Worm (Caenorhabditis elegans) whole organism, L3 larva: Measurements from ENCODE around the gene rga-9.

Experiments used
- R02D3.7 ChIP-seq: fragments of 150-350 bp; optimal IDR thresholded peaks from 2 replicates; lab custom pipeline; 2014; ENCODE audit warnings: missing biosample characterization, missing genetic modification characterization
- ZK546.5 ChIP-seq: sonication (generic microtip); optimal IDR thresholded peaks from 2 replicates; lab custom pipeline; 2017; ENCODE audit warnings: missing biosample characterization, missing genetic modification characterization
- aly-2 ChIP-seq: fragments of 150-350 bp; optimal IDR thresholded peaks from 2 replicates; lab custom pipeline; 2014; ENCODE audit warnings: missing biosample characterization, missing genetic modification characterization
- ama-1 ChIP-seq: fragments of 150-350 bp; optimal IDR thresholded peaks from 2 replicates; lab custom pipeline; 2018
- ceh-16 ChIP-seq: sonication (generic microtip); optimal IDR thresholded peaks from 2 replicates; lab custom pipeline; 2017; ENCODE audit warnings: missing biosample characterization, missing genetic modification characterization
- ceh-28 ChIP-seq: fragments of 150-350 bp; optimal IDR thresholded peaks from 2 replicates; lab custom pipeline; 2014; ENCODE audit warnings: missing biosample characterization, missing genetic modification reagents, missing genetic modification characterization
- ceh-82 ChIP-seq: fragments of 150-350 bp; optimal IDR thresholded peaks from 2 replicates; lab custom pipeline; 2014; ENCODE audit warnings: missing biosample characterization, missing genetic modification characterization
- ceh-9 ChIP-seq: sonication (generic microtip); optimal IDR thresholded peaks from 2 replicates; lab custom pipeline; 2018; ENCODE audit warnings: missing biosample characterization, missing genetic modification characterization
- egl-27 ChIP-seq: sonication (generic microtip); optimal IDR thresholded peaks from 4 replicates; lab custom pipeline; 2017; ENCODE audit warnings: missing biosample characterization, missing genetic modification reagents, missing genetic modification characterization
- egl-5 ChIP-seq: fragments of 150-350 bp; optimal IDR thresholded peaks from 2 replicates; lab custom pipeline; 2017; ENCODE audit warnings: missing biosample characterization, missing genetic modification reagents, missing genetic modification characterization, inconsistent platforms
- elt-1 ChIP-seq: fragments of 150-350 bp; optimal IDR thresholded peaks from 2 replicates; lab custom pipeline; 2014; ENCODE audit warnings: missing biosample characterization, missing genetic modification characterization
- elt-2 ChIP-seq: sonication (generic microtip); optimal IDR thresholded peaks from 2 replicates; lab custom pipeline; 2016; ENCODE audit warnings: missing genetic modification reagents, mild to moderate bottlenecking, missing genetic modification characterization, missing compliant biosample characterization
- elt-3 ChIP-seq, 3 experiments: fragments of 150-350 bp in 1 of 3; sonication (generic microtip) in 2 of 3; optimal IDR thresholded peaks; 2 replicates in 2 of 3; 4 replicates in 1 of 3; lab custom pipeline; 2014 to 2017; ENCODE audit warnings: missing biosample characterization in 3 of 3, missing genetic modification characterization in 3 of 3
- eor-1 ChIP-seq, 2 experiments: fragments of 150-350 bp; optimal IDR thresholded peaks; 2 replicates each; lab custom pipeline; 2014 to 2018; ENCODE audit warnings: missing biosample characterization in 2 of 2, missing genetic modification characterization in 2 of 2
- fkh-10 ChIP-seq: sonication (generic microtip); optimal IDR thresholded peaks from 2 replicates; lab custom pipeline; 2017; ENCODE audit warnings: missing biosample characterization, missing genetic modification reagents, missing genetic modification characterization
- fkh-2 ChIP-seq: fragments of 150-350 bp; optimal IDR thresholded peaks from 2 replicates; lab custom pipeline; 2014; ENCODE audit warnings: missing biosample characterization, missing genetic modification reagents, missing genetic modification characterization
- fos-1 ChIP-seq: fragments of 150-350 bp; optimal IDR thresholded peaks from 2 replicates; lab custom pipeline; 2014; ENCODE audit warnings: missing biosample characterization, missing genetic modification characterization
- hmg-11 ChIP-seq: sonication (generic microtip); optimal IDR thresholded peaks from 2 replicates; lab custom pipeline; 2016; ENCODE audit warnings: missing genetic modification characterization, missing compliant biosample characterization
- jun-1 ChIP-seq: fragments of 150-350 bp; optimal IDR thresholded peaks from 2 replicates; lab custom pipeline; 2014; ENCODE audit warnings: missing biosample characterization, missing genetic modification reagents, missing genetic modification characterization
- lin-15B ChIP-seq: fragments of 150-350 bp; optimal IDR thresholded peaks from 2 replicates; lab custom pipeline; 2014; ENCODE audit warnings: missing biosample characterization, missing genetic modification characterization
- lin-39 ChIP-seq: fragments of 150-350 bp; optimal IDR thresholded peaks from 2 replicates; lab custom pipeline; 2018; ENCODE audit warnings: missing biosample characterization, missing genetic modification reagents, missing genetic modification characterization
- lsy-12 ChIP-seq: sonication (generic microtip); optimal IDR thresholded peaks from 2 replicates; lab custom pipeline; 2016; ENCODE audit warnings: mild to moderate bottlenecking, missing genetic modification characterization, missing compliant biosample characterization
- mdl-1 ChIP-seq: fragments of 150-350 bp; optimal IDR thresholded peaks from 2 replicates; lab custom pipeline; 2014; ENCODE audit warnings: missing biosample characterization, missing genetic modification characterization
- mml-1 ChIP-seq: fragments of 150-350 bp; sonication (generic microtip); optimal IDR thresholded peaks from 3 replicates; lab custom pipeline; 2014; ENCODE audit warnings: missing biosample characterization, missing genetic modification characterization
- nfya-1 ChIP-seq: sonication (generic microtip); optimal IDR thresholded peaks from 2 replicates; lab custom pipeline; 2017; ENCODE audit warnings: missing genetic modification characterization, mild to moderate bottlenecking, missing compliant biosample characterization, antibody characterized with exemption, moderate library complexity; ENCODE audit not compliant: insufficient read depth
- nhr-11 ChIP-seq: fragments of 150-350 bp; optimal IDR thresholded peaks from 2 replicates; lab custom pipeline; 2014; ENCODE audit warnings: missing biosample characterization, missing genetic modification characterization
- nhr-12 ChIP-seq: fragments of 150-350 bp; optimal IDR thresholded peaks from 2 replicates; lab custom pipeline; 2014; ENCODE audit warnings: missing biosample characterization, missing genetic modification characterization
- nhr-23 ChIP-seq: fragments of 150-350 bp; optimal IDR thresholded peaks from 2 replicates; lab custom pipeline; 2014; ENCODE audit warnings: missing biosample characterization, missing genetic modification reagents, missing genetic modification characterization
- nhr-237 ChIP-seq: fragments of 150-350 bp; optimal IDR thresholded peaks from 2 replicates; lab custom pipeline; 2014; ENCODE audit warnings: missing biosample characterization, missing genetic modification characterization
- nhr-25 ChIP-seq: sonication (generic microtip); optimal IDR thresholded peaks from 2 replicates; lab custom pipeline; 2017; ENCODE audit warnings: missing biosample characterization, missing genetic modification characterization
- nhr-28 ChIP-seq: fragments of 150-350 bp; optimal IDR thresholded peaks from 2 replicates; lab custom pipeline; 2014; ENCODE audit warnings: missing biosample characterization, missing genetic modification characterization
- nhr-43 ChIP-seq: sonication (generic microtip); optimal IDR thresholded peaks from 2 replicates; lab custom pipeline; 2016; ENCODE audit warnings: mild to moderate bottlenecking, missing genetic modification characterization, missing compliant biosample characterization; ENCODE audit not compliant: poor library complexity, severe bottlenecking
- nhr-67 ChIP-seq: fragments of 150-350 bp; optimal IDR thresholded peaks from 2 replicates; lab custom pipeline; 2014; ENCODE audit warnings: missing biosample characterization, missing genetic modification characterization
- nhr-76 ChIP-seq: fragments of 150-350 bp; sonication (generic microtip); optimal IDR thresholded peaks from 5 replicates; lab custom pipeline; 2014; ENCODE audit warnings: missing biosample characterization, missing genetic modification characterization
- nhr-77 ChIP-seq: fragments of 150-350 bp; optimal IDR thresholded peaks from 2 replicates; lab custom pipeline; 2014; ENCODE audit warnings: missing biosample characterization, missing genetic modification characterization
- pha-4 ChIP-seq: fragments of 150-350 bp; optimal IDR thresholded peaks from 2 replicates; lab custom pipeline; 2014; ENCODE audit warnings: missing biosample characterization, missing genetic modification reagents, missing genetic modification characterization
- pqm-1 ChIP-seq: fragments of 150-350 bp; optimal IDR thresholded peaks from 2 replicates; lab custom pipeline; 2017; ENCODE audit warnings: missing biosample characterization, missing genetic modification characterization, inconsistent platforms
- sea-2 ChIP-seq: fragments of 150-350 bp; sonication (generic microtip); optimal IDR thresholded peaks from 4 replicates; lab custom pipeline; 2014; ENCODE audit warnings: missing biosample characterization, missing genetic modification reagents, missing genetic modification characterization
- skn-1 ChIP-seq: fragments of 150-350 bp; optimal IDR thresholded peaks from 2 replicates; lab custom pipeline; 2014; ENCODE audit warnings: missing biosample characterization, missing genetic modification characterization
- snpc-4 ChIP-seq: fragments of 150-350 bp; optimal IDR thresholded peaks from 2 replicates; lab custom pipeline; 2014; ENCODE audit warnings: missing biosample characterization, missing genetic modification characterization
- tbx-2 ChIP-seq: sonication (generic microtip); optimal IDR thresholded peaks from 2 replicates; lab custom pipeline; 2016; ENCODE audit warnings: mild to moderate bottlenecking, missing genetic modification characterization, missing compliant biosample characterization
- unc-39 ChIP-seq: sonication (generic microtip); optimal IDR thresholded peaks from 4 replicates; lab custom pipeline; 2017; ENCODE audit warnings: missing biosample characterization, missing genetic modification characterization
- unc-62 ChIP-seq: fragments of 150-350 bp; sonication (generic microtip); optimal IDR thresholded peaks from 4 replicates; lab custom pipeline; 2014; ENCODE audit warnings: missing biosample characterization, missing genetic modification reagents, missing genetic modification characterization
- zag-1 ChIP-seq: fragments of 150-350 bp; optimal IDR thresholded peaks from 2 replicates; lab custom pipeline; 2014; ENCODE audit warnings: missing biosample characterization, missing genetic modification characterization
- ztf-11 ChIP-seq: fragments of 150-350 bp; optimal IDR thresholded peaks from 2 replicates; lab custom pipeline; 2014; ENCODE audit warnings: missing biosample characterization, missing genetic modification characterization
- ztf-4 ChIP-seq: fragments of 150-350 bp; optimal IDR thresholded peaks from 2 replicates; lab custom pipeline; 2014; ENCODE audit warnings: missing biosample characterization, missing genetic modification characterization

The rga-9 gene

DNA sequence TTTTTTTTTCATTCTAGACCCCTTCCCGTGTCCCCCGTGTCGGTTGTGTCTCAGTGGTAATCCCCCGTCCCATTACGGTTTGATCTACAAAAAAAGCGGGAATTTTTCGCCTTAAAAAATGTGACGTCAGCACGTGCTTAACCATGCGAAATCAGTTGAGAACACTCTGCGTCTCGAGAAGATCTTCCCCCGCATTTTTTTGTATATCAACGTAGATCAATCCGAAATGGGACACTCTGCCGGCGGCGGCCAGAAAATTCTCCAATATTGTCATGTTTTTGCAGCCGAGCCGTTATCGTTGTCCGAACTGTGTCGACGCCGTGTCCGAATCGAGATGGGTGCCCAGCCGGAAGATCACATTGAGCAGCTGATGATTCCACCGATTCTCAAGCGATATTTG lies 40.0 kb upstream of the rga-9 start:
- TF ChIP-seq ceh-9 (tag; lab: Kevin White, UChicago) (no peak), nhr-11 (tag; lab: Kevin White, UChicago) (no peak), ztf-11 (tag; lab: Kevin White, UChicago) (no peak), ZK546.5 (tag; lab: Kevin White, UChicago) (no peak), ceh-16 (tag; lab: Kevin White, UChicago) (no peak), ceh-82 (tag; lab: Kevin White, UChicago) (no peak), eor-1 (tag; optimal IDR thresholded peaks at IDR 0.05; lab: Kevin White, UChicago) (no peak)

DNA sequence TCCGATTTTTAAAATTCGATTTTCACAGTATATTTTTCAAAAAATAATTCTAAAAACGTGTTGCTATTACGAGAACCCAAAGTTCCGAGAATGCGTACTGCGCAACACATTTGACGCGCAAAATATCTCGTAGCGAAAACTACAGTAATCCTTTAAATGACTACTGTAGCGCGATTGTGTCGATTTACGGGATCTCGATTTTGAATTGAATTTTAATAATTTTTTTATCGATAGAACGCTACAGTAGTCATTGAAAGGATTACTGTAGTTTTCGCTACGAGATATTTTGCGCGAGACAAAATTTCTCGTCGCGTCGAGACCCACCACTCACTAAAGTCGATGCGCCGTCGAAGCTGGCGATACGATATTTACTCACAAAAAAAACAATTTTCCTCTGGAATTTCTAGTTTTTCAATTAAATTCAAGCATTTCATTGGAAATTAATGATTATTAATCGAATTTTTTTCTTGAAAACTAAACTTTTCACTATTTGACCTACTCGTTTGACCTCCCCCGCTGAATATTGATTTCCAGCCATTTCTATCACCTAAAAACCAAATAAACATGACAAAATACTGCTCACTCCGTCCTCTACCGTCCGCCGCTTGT lies 38.1 kb upstream of the rga-9 start, which contains the start of gene spsb-2:
TSS of gene spsb-2 (plus strand) at position 559 of the 609 bp plus-strand sequence.
- no peak for TF ChIP-seq snpc-4 (tag; lab: Kevin White, UChicago)
- TF ChIP-seq zag-1 (tag; lab: Kevin White, UChicago): no peak
- TF ChIP-seq nhr-11 (tag; lab: Kevin White, UChicago): no peak
- TF ChIP-seq aly-2 (tag; lab: Kevin White, UChicago): no peak
- TF ChIP-seq nhr-12 (tag; lab: Kevin White, UChicago): no peak
- no peak for TF ChIP-seq pqm-1
- TF ChIP-seq hmg-11 (tag; lab: Kevin White, UChicago): no peak
- no peak for TF ChIP-seq elt-2 (tag; lab: Kevin White, UChicago)
- no peak for TF ChIP-seq elt-3 (tag; optimal IDR thresholded peaks at IDR 0.05; lab: Kevin White, UChicago)
- TF ChIP-seq ceh-9 (tag; lab: Kevin White, UChicago): no peak
- no peak for TF ChIP-seq egl-27 (tag; lab: Kevin White, UChicago)
- TF ChIP-seq ceh-16 (tag; lab: Kevin White, UChicago): no peak
- TF ChIP-seq nfya-1 (tag; lab: Kevin White, UChicago): no peak

DNA sequence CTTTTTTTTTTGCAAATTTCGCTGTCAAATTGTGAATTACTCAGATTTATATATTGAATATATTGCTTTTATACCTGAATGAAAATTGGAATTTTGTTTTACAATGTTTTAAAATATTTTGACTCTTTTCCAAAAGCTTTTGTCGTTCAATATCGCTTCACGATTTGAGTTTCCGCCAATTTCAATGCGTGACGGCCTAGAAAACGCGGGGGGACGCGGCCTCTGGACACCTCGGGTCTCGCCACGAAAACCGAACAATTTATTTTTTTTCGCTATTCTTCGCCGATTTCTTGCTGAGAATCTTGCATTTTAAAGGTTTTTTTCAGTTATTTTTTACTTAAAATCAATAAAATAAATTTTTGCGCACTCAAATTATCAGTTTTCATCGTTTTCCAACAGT lies 35.3 kb upstream of the rga-9 start, which contains the start of gene Y46E12BL.2:
TSS of gene Y46E12BL.2 (plus strand) at position 243 of the 400 bp plus-strand sequence.
- TF ChIP-seq nhr-11 (tag; lab: Kevin White, UChicago): no peak
- TF ChIP-seq pqm-1: peak; percentile 28
- no peak for TF ChIP-seq nhr-43 (tag; lab: Kevin White, UChicago)
- no peak for TF ChIP-seq egl-27 (tag; lab: Kevin White, UChicago)
- TF ChIP-seq elt-2 (tag; lab: Kevin White, UChicago): peak; percentile 28
- no peak for TF ChIP-seq elt-1 (tag; lab: Kevin White, UChicago)
- TF ChIP-seq nhr-76 (tag; lab: Kevin White, UChicago): no peak
- no peak for TF ChIP-seq jun-1 (tag; lab: Kevin White, UChicago)
- TF ChIP-seq unc-39: no peak
- TF ChIP-seq nhr-77: no peak
- peak; percentile 34 for TF ChIP-seq ceh-28 (tag; lab: Kevin White, UChicago)
- TF ChIP-seq sea-2 (GFP tag; lab: Kevin White, UChicago): no peak
- peak; percentile 91 for TF ChIP-seq lin-15B
- no peak for TF ChIP-seq zag-1 (tag; lab: Kevin White, UChicago)
- TF ChIP-seq nfya-1 (tag; lab: Kevin White, UChicago): peak; percentile 84
- no peak for TF ChIP-seq fkh-2 (tag; lab: Kevin White, UChicago)
- no peak for TF ChIP-seq ceh-16 (tag; lab: Kevin White, UChicago)
- TF ChIP-seq fkh-10: peak; percentile 16
- TF ChIP-seq mml-1 (tag; lab: Kevin White, UChicago): no peak
- no peak for TF ChIP-seq ZK546.5 (tag; lab: Kevin White, UChicago)
- TF ChIP-seq egl-5 (tag; lab: Kevin White, UChicago): peak; percentile 67
- TF ChIP-seq nhr-28 (tag; lab: Kevin White, UChicago): no peak
- peak; percentile 82 for TF ChIP-seq pha-4 (tag; lab: Kevin White, UChicago)
- TF ChIP-seq lin-39: peak; percentile 86
- no peak for TF ChIP-seq ceh-9 (tag; lab: Kevin White, UChicago)
- TF ChIP-seq tbx-2: peak; percentile 5
- TF ChIP-seq nhr-67 (tag; lab: Kevin White, UChicago): no peak
- no peak for TF ChIP-seq ceh-82 (tag; lab: Kevin White, UChicago)
- TF ChIP-seq nhr-23 (tag; lab: Kevin White, UChicago): peak; percentile 72
- peak; percentile 20 for TF ChIP-seq lsy-12 (tag; lab: Kevin White, UChicago)
- TF ChIP-seq aly-2 (tag; lab: Kevin White, UChicago): no peak
- TF ChIP-seq hmg-11 (tag; lab: Kevin White, UChicago): peak; percentile 66
- no peak for TF ChIP-seq nhr-237 (tag; lab: Kevin White, UChicago)
- TF ChIP-seq snpc-4 (tag; lab: Kevin White, UChicago): peak; percentile 67
- TF ChIP-seq unc-62 (GFP tag; lab: Kevin White, UChicago): no peak
- no peak for TF ChIP-seq fos-1 (tag; lab: Kevin White, UChicago)
- TF ChIP-seq eor-1 (tag; optimal IDR thresholded peaks at IDR 0.05; lab: Kevin White, UChicago): no peak
- no peak for TF ChIP-seq mdl-1 (tag; lab: Kevin White, UChicago)
- no peak for TF ChIP-seq nhr-12 (tag; lab: Kevin White, UChicago)
- TF ChIP-seq nhr-25 (tag; lab: Kevin White, UChicago): peak; percentile 69
- no peak for TF ChIP-seq ztf-11 (tag; lab: Kevin White, UChicago)
- TF ChIP-seq skn-1 (tag; lab: Kevin White, UChicago): no peak
- peak; percentile 60 for TF ChIP-seq ama-1
- peak; percentile 51 for TF ChIP-seq R02D3.7 (tag; lab: Kevin White, UChicago)
- TF ChIP-seq ztf-4 (tag; lab: Kevin White, UChicago): no peak
